Fruit fly (Drosophila melanogaster): ENCODE results near the gene mtg.

Gene mtg

DNA sequence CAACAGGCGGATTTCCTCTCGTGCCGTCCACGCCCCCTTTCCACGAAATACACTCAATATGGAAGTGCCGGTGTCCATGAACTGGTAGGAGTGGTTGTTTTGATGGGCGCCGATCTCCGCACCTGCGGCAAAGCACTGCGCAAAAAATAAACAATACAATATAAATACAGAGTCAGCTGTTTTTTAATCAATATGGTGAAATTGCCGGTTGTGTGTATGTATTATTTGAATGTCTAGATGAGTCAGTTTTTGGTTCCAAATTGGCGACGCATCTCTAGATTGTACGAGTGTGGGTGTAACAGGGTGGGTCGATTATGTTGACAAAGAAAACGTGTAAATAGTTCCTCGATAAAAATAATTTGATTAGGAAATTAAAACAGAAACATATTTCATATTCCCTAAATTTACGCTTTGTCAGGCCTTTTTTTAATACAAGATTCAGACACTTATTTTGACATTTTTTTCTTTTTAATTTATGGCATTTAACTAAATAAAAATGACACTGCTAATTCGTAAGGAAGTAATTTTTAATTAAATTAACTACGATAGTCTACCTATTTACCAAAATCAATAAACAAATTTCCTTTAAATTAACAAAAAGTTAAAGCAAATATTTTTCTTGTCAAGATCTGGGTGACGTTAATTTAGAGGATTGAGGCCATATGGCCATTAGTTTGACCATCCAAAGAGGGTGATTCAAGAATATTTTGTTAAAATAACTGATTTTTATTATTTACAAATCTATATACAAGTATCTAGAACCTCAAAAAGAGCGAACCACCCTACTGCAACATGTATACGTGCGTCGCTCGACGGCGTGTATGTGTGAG lies 10.6 kb upstream of the mtg start (continued):
- no peak for TF ChIP-seq CG42726 (GFP tag; IDR thresholded peaks at IDR 0.05; ENCODE audit: partially characterized antibody)
- TF ChIP-seq nerfin-1 (tag; optimal IDR thresholded peaks at IDR 0.05), result peak; percentile 86
- TF ChIP-seq CG2199 (GFP tag; IDR thresholded peaks at IDR 0.05), result no peak
- TF ChIP-seq NFAT (GFP tag; IDR thresholded peaks at IDR 0.05), result peak; percentile 46
- TF ChIP-seq kni (GFP tag; optimal IDR thresholded peaks at IDR 0.05), result peak; percentile 83
- TF ChIP-seq maf-S (GFP tag; optimal IDR thresholded peaks at IDR 0.05), result peak; percentile 65
- peak; percentile 95 for TF ChIP-seq CG18619 (GFP tag; optimal IDR thresholded peaks at IDR 0.05)
- TF ChIP-seq CG32772 (GFP tag; IDR thresholded peaks at IDR 0.05), result 0 out of 2 replicates have a peak, but pooled peaks have one; percentile 39
- TF ChIP-seq CG4617 (GFP tag; optimal IDR thresholded peaks at IDR 0.05; ENCODE audit: borderline replicate concordance), result no peak
- no peak for TF ChIP-seq Adf1 (GFP tag; IDR thresholded peaks at IDR 0.05)
- TF ChIP-seq CG12236 (GFP tag; optimal IDR thresholded peaks at IDR 0.05), result peak; percentile 76
- TF ChIP-seq CG16813 (GFP tag; IDR thresholded peaks at IDR 0.05; ENCODE audit: partially characterized antibody), result no peak
- TF ChIP-seq disco-r (GFP tag; optimal IDR thresholded peaks at IDR 0.05), result peak; percentile 81
- peak; percentile 56 for TF ChIP-seq CG8944 (GFP tag; optimal IDR thresholded peaks at IDR 0.05)
- TF ChIP-seq lmd (GFP tag; IDR thresholded peaks at IDR 0.05), result peak; percentile 73
- TF ChIP-seq usp (GFP tag; optimal IDR thresholded peaks at IDR 0.05), result no peak
- peak; percentile 95 for TF ChIP-seq Meics (GFP tag; optimal IDR thresholded peaks at IDR 0.05)
- TF ChIP-seq dpn (GFP tag; optimal IDR thresholded peaks at IDR 0.05), result peak; percentile 65 to 82
- peak; percentile 95 for TF ChIP-seq CG30403 (GFP tag; optimal IDR thresholded peaks at IDR 0.05)
- TF ChIP-seq az2 (GFP tag; optimal IDR thresholded peaks at IDR 0.05), result peak; percentile 91
- TF ChIP-seq ato (GFP tag; IDR thresholded peaks at IDR 0.05; ENCODE audit: partially characterized antibody), result no peak
- TF ChIP-seq amos (GFP tag; IDR thresholded peaks at IDR 0.05; ENCODE audit: partially characterized antibody), result no peak
- TF ChIP-seq CG18011 (GFP tag; optimal IDR thresholded peaks at IDR 0.05), result peak; percentile 78
- TF ChIP-seq CG12155 (GFP tag; optimal IDR thresholded peaks at IDR 0.05), result peak; percentile 75
- peak; percentile 32; the same call in 1 of the 2 replicates for TF ChIP-seq CG4730 (GFP tag; IDR thresholded peaks at IDR 0.05)
- TF ChIP-seq dati (GFP tag; IDR thresholded peaks at IDR 0.05), result peak; percentile 58
- peak; percentile 69 for TF ChIP-seq slou (GFP tag; optimal IDR thresholded peaks at IDR 0.05)
- peak; percentile 47 for TF ChIP-seq CG1647 (GFP tag; optimal IDR thresholded peaks at IDR 0.05)
- no peak for TF ChIP-seq hth (optimal IDR thresholded peaks at IDR 0.05)
- TF ChIP-seq Fer2 (tag; optimal IDR thresholded peaks at IDR 0.05), result peak; percentile 79
- TF ChIP-seq Lpt (GFP tag; optimal IDR thresholded peaks at IDR 0.05), result no peak
- peak; percentile 42; the same call in 1 of the 2 replicates for TF ChIP-seq ranshi (GFP tag; IDR thresholded peaks at IDR 0.05)
- TF ChIP-seq Xrp1 (GFP tag; IDR thresholded peaks at IDR 0.05), result peak; percentile 75
- peak; percentile 84 for TF ChIP-seq Bteb2 (GFP tag; optimal IDR thresholded peaks at IDR 0.05)
- TF ChIP-seq Hr3 (GFP tag; optimal IDR thresholded peaks at IDR 0.05), result peak; percentile 85
- no peak for TF ChIP-seq CG33213 (GFP tag; optimal IDR thresholded peaks at IDR 0.05)
- peak; percentile 93 for TF ChIP-seq CG31441 (GFP tag; IDR thresholded peaks at IDR 0.05)
- peak; percentile 88 for TF ChIP-seq D19A (tag; optimal IDR thresholded peaks at IDR 0.05)
- no peak for TF ChIP-seq Dp (GFP tag; optimal IDR thresholded peaks at IDR 0.05)
- TF ChIP-seq CG12299 (tag; optimal IDR thresholded peaks at IDR 0.05), result peak; percentile 86
- peak; percentile 18 for TF ChIP-seq MBD-R2 (GFP tag; IDR thresholded peaks at IDR 0.05)
- peak; percentile 37 for TF ChIP-seq HLH3B (GFP tag; IDR thresholded peaks at IDR 0.05)
- peak; percentile 82 for TF ChIP-seq Atf6 (GFP tag; IDR thresholded peaks at IDR 0.05)
- TF ChIP-seq tap (tag; optimal IDR thresholded peaks at IDR 0.05), result peak; percentile 87
- no peak for TF ChIP-seq h (optimal IDR thresholded peaks at IDR 0.05)
- TF ChIP-seq slbo (GFP tag; IDR thresholded peaks at IDR 0.05), result peak; percentile 73
- TF ChIP-seq CG13287 (GFP tag; IDR thresholded peaks at IDR 0.05; ENCODE audit: partially characterized antibody), result no peak; the same call in 1 of the 2 replicates
- TF ChIP-seq knrl (GFP tag; IDR thresholded peaks at IDR 0.05; ENCODE audit: partially characterized antibody), result no peak
- TF ChIP-seq HmgZ (tag; optimal IDR thresholded peaks at IDR 0.05), result peak; percentile 48
- peak; percentile 76 for TF ChIP-seq gsb-n (tag; optimal IDR thresholded peaks at IDR 0.05)

All from whole organism, embryonic.